Worm (Caenorhabditis elegans) whole organism, L4/young adult: ENCODE results near the gene T23F2.2.

ENCODE experiments used
- W03F9.2 ChIP-seq: fragments of 150-350 bp; optimal IDR thresholded peaks from 2 replicates; lab custom pipeline; 2014; ENCODE audit warnings: missing biosample characterization, missing genetic modification characterization
- dao-5 ChIP-seq: sonication (generic microtip); optimal IDR thresholded peaks from 2 replicates; lab custom pipeline; 2016; ENCODE audit warnings: missing genotype, missing genetic modification characterization, moderate library complexity, missing compliant biosample characterization

- TF ChIP-seq W03F9.2: no peak
- no peak for TF ChIP-seq dao-5 (tag; lab: Kevin White, UChicago)
These were observed 25.0 kb downstream of the T23F2.2 start for ce11 chrX:5479876-5480580.
